Fruit fly (Drosophila melanogaster): Measurements from ENCODE around the gene CG15484.

CG15484 gene

dm6 chr2L:12704418-12704920 is 3.0 kb downstream of the CG15484 start, which contains the start of the genes CG5776 and spict:
TSS of gene CG5776 (minus strand) at chr2L:12704451.
TSS of gene spict (plus strand) at chr2L:12704725.
- TF ChIP-seq Hr78 (GFP tag; optimal IDR thresholded peaks at IDR 0.05) = no peak
- peak; percentile 19 for TF ChIP-seq run (tag; optimal IDR thresholded peaks at IDR 0.05)
- no peak for TF ChIP-seq CG1832 (GFP tag; optimal IDR thresholded peaks at IDR 0.05)
- peak; percentile 84 for TF ChIP-seq CG32532 (GFP tag; IDR thresholded peaks at IDR 0.05)
- TF ChIP-seq CG5180 (GFP tag; optimal IDR thresholded peaks at IDR 0.05) = no peak
- peak; percentile 31 for TF ChIP-seq CG4328 (GFP tag; optimal IDR thresholded peaks at IDR 0.05)
- peak; percentile 12 for TF ChIP-seq CG6813 (GFP tag; optimal IDR thresholded peaks at IDR 0.05)
- peak; percentile 76 for TF ChIP-seq CG18619 (GFP tag; optimal IDR thresholded peaks at IDR 0.05)
- peak; percentile 53 for TF ChIP-seq Dip3 (GFP tag; optimal IDR thresholded peaks at IDR 0.05)
- peak; percentile 12 for TF ChIP-seq CG31365 (tag; optimal IDR thresholded peaks at IDR 0.05)
- no peak for TF ChIP-seq CG14965 (GFP tag; optimal IDR thresholded peaks at IDR 0.05; ENCODE audit: borderline replicate concordance)
- no peak for TF ChIP-seq ERR (GFP tag; optimal IDR thresholded peaks at IDR 0.05)
- TF ChIP-seq fd3F (GFP tag; optimal IDR thresholded peaks at IDR 0.05) = peak; percentile 67
- TF ChIP-seq eyg (GFP tag; optimal IDR thresholded peaks at IDR 0.05) = no peak
- TF ChIP-seq CG10431 (GFP tag; optimal IDR thresholded peaks at IDR 0.05) = no peak
- peak; percentile 86 for TF ChIP-seq CG13424 (tag; optimal IDR thresholded peaks at IDR 0.05)
- TF ChIP-seq maf-S (GFP tag; optimal IDR thresholded peaks at IDR 0.05) = peak; percentile 22
- peak; percentile 70 for TF ChIP-seq CG3407 (GFP tag; optimal IDR thresholded peaks at IDR 0.05)
- TF ChIP-seq CG7745 (tag; optimal IDR thresholded peaks at IDR 0.05) = no peak
- TF ChIP-seq luna (GFP tag; optimal IDR thresholded peaks at IDR 0.05) = no peak
- peak; percentile 85 for TF ChIP-seq nmo (GFP tag; optimal IDR thresholded peaks at IDR 0.05)
- TF ChIP-seq CG18476 (GFP tag; optimal IDR thresholded peaks at IDR 0.05) = peak; percentile 66
- TF ChIP-seq sqz (GFP tag; optimal IDR thresholded peaks at IDR 0.05) = no peak
- TF ChIP-seq sob (GFP tag; IDR thresholded peaks at IDR 0.05) = peak; percentile 91
- no peak for TF ChIP-seq usp (GFP tag; optimal IDR thresholded peaks at IDR 0.05)
- no peak for TF ChIP-seq vfl (GFP tag; optimal IDR thresholded peaks at IDR 0.05)
- peak; percentile 68 for TF ChIP-seq CG17385 (GFP tag; optimal IDR thresholded peaks at IDR 0.05)
- peak; percentile 46 for TF ChIP-seq CG8944 (GFP tag; optimal IDR thresholded peaks at IDR 0.05)
- no peak for TF ChIP-seq Dad (GFP tag; optimal IDR thresholded peaks at IDR 0.05)
- TF ChIP-seq dysf (GFP tag; IDR thresholded peaks at IDR 0.05) = peak; percentile 88
- TF ChIP-seq nom (GFP tag; optimal IDR thresholded peaks at IDR 0.05) = peak; percentile 48
- TF ChIP-seq Myb (GFP tag; optimal IDR thresholded peaks at IDR 0.05) = peak; percentile 22
- no peak for TF ChIP-seq dan (GFP tag; IDR thresholded peaks at IDR 0.05)
- peak; percentile 36 for TF ChIP-seq CG12942 (GFP tag; optimal IDR thresholded peaks at IDR 0.05)
- TF ChIP-seq knrl (GFP tag; IDR thresholded peaks at IDR 0.05; ENCODE audit: partially characterized antibody) = 0 out of 3 replicates have a peak, but pooled peaks have one; percentile 38
- no peak for TF ChIP-seq Doc3 (GFP tag; IDR thresholded peaks at IDR 0.05; ENCODE audit: partially characterized antibody)
- TF ChIP-seq ato (GFP tag; IDR thresholded peaks at IDR 0.05; ENCODE audit: partially characterized antibody) = no peak
- peak; percentile 84 for TF ChIP-seq CG6689 (GFP tag; IDR thresholded peaks at IDR 0.05)
- TF ChIP-seq CG9876 (GFP tag; optimal IDR thresholded peaks at IDR 0.05) = peak; percentile 12
- peak; percentile 70 for TF ChIP-seq CG3281 (GFP tag; optimal IDR thresholded peaks at IDR 0.05)
- no peak for TF ChIP-seq CG8478 (optimal IDR thresholded peaks at IDR 0.05)
- TF ChIP-seq NC2β (GFP tag; optimal IDR thresholded peaks at IDR 0.05) = no peak
- no peak for TF ChIP-seq CG6654 (GFP tag; optimal IDR thresholded peaks at IDR 0.05)
- no peak for TF ChIP-seq CG11398 (GFP tag; optimal IDR thresholded peaks at IDR 0.05)
- TF ChIP-seq yki (optimal IDR thresholded peaks at IDR 0.05) = no peak
- no peak for TF ChIP-seq CG6765 (GFP tag; optimal IDR thresholded peaks at IDR 0.05)
- TF ChIP-seq CG18011 (GFP tag; optimal IDR thresholded peaks at IDR 0.05) = peak; percentile 77
- TF ChIP-seq fu2 (GFP tag; optimal IDR thresholded peaks at IDR 0.05) = peak; percentile 57
- TF ChIP-seq crc (GFP tag; optimal IDR thresholded peaks at IDR 0.05) = no peak
- TF ChIP-seq en (GFP tag; optimal IDR thresholded peaks at IDR 0.05) = no peak
- TF ChIP-seq gcm (GFP tag; optimal IDR thresholded peaks at IDR 0.05) = peak; percentile 70

Data from whole organism, embryonic.